Fruit fly (Drosophila melanogaster) whole organism, pupa: ENCODE measurements around the gene CG11983.

Source experiments
- CG10348 ChIP-seq: fragments of 200-800 bp; sonication (Bioruptor generic); IDR thresholded peaks from 2 replicates; pipeline ENCODE4 v1.3.6; 2022; ENCODE audit warnings: missing biosample characterization, missing genetic modification characterization
- CG17806 ChIP-seq: fragments of 200-800 bp; sonication (Bioruptor generic); optimal IDR thresholded peaks from 2 replicates; lab custom pipeline; 2018; ENCODE audit warnings: missing biosample characterization, mild to moderate bottlenecking, missing genetic modification characterization, moderate library complexity
- fd96Ca ChIP-seq: fragments of 200-800 bp; sonication (Bioruptor generic); IDR thresholded peaks from 3 replicates; pipeline ENCODE4 v1.3.6; 2022; ENCODE audit warnings: missing biosample characterization, missing genetic modification characterization

DNA sequence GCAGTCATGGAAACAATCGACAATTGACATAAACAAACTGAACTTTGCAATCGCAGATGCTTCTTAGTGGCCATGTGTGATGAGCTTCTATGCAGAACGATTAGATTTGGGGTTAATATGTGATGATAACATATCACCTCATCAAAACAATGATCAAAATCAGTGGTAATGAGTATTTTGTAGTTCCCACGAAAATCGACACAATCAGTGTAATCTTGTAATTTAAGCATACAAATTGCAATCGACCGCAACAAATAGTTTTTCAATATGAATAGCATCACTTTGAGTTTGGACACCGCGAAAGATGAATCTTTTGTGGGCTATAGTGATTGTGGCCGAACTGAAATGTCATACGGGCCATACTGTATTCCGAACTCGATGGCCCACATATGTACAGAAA, 10.7 kb upstream of the CG11983 start, which contains the start of gene CG11977:
- TF ChIP-seq fd96Ca (GFP tag; lab: Robert Waterston, UW) (no peak), CG10348 (no peak), CG17806 (tag; lab: Kevin White, UChicago) (no peak)
